Worm (Caenorhabditis elegans) whole organism, L1 larva: ENCODE data around the gene fbxa-206.

Source experiments
- F16B12.6 ChIP-seq: fragments of 150-350 bp; optimal IDR thresholded peaks from 2 replicates; lab custom pipeline; 2014; ENCODE audit warnings: missing biosample characterization, missing genetic modification characterization
- alr-1 ChIP-seq: fragments of 200-800 bp; sonication (Bioruptor generic); optimal IDR thresholded peaks from 2 replicates; lab custom pipeline; 2018; ENCODE audit warnings: borderline replicate concordance, mild to moderate bottlenecking, missing genetic modification characterization, missing compliant biosample characterization
- ceh-63 ChIP-seq: fragments of 200-800 bp; sonication (Bioruptor generic); optimal IDR thresholded peaks from 2 replicates; lab custom pipeline; 2018; ENCODE audit warnings: mild to moderate bottlenecking, missing genetic modification characterization, missing compliant biosample characterization
- ceh-82 ChIP-seq, 3 experiments: fragments of 150-350 bp in 1 of 3; sonication (generic microtip) in 2 of 3; optimal IDR thresholded peaks; 2 replicates each; lab custom pipeline; 2014 to 2017; ENCODE audit warnings: missing biosample characterization in 3 of 3, missing genetic modification characterization in 3 of 3
- ceh-88 ChIP-seq: fragments of 200-800 bp; sonication (Bioruptor generic); IDR thresholded peaks from 2 replicates; pipeline ENCODE4 v1.3.6; 2022; ENCODE audit warnings: missing genetic modification characterization, missing compliant biosample characterization
- ceh-90 ChIP-seq: sonication (generic microtip); optimal IDR thresholded peaks from 2 replicates; lab custom pipeline; 2016; ENCODE audit warnings: missing genetic modification characterization, missing compliant biosample characterization
- efl-3 ChIP-seq: fragments of 200-800 bp; sonication (Bioruptor generic); optimal IDR thresholded peaks from 2 replicates; lab custom pipeline; 2018; ENCODE audit warnings: mild to moderate bottlenecking, missing genetic modification characterization, missing compliant biosample characterization
- egl-13 ChIP-seq: sonication (generic microtip); optimal IDR thresholded peaks from 2 replicates; lab custom pipeline; 2016; ENCODE audit warnings: missing genotype, missing genetic modification reagents, missing genetic modification characterization, missing compliant biosample characterization
- egl-27 ChIP-seq, 2 experiments: fragments of 150-350 bp in 1 of 2; sonication (generic microtip); optimal IDR thresholded peaks; 3 replicates each; lab custom pipeline; 2017 to 2018; ENCODE audit warnings: missing biosample characterization in 2 of 2, missing genetic modification characterization in 2 of 2, missing genetic modification reagents in 2 of 2
- elt-2 ChIP-seq: sonication (generic microtip); optimal IDR thresholded peaks from 2 replicates; lab custom pipeline; 2016; ENCODE audit warnings: missing genetic modification characterization, mild to moderate bottlenecking, inconsistent platforms, missing compliant biosample characterization, missing genetic modification reagents
- elt-3 ChIP-seq, 6 experiments: fragments of 150-350 bp in 1 of 6; sonication (generic microtip); optimal IDR thresholded peaks; 2 replicates each; lab custom pipeline; 2017 to 2018; ENCODE audit warnings: missing biosample characterization in 6 of 6, missing genetic modification characterization in 6 of 6, inconsistent platforms in 1 of 6
- fkh-10 ChIP-seq: sonication (generic microtip); optimal IDR thresholded peaks from 2 replicates; lab custom pipeline; 2017; ENCODE audit warnings: missing biosample characterization, missing genetic modification reagents, missing genetic modification characterization
- fkh-8 ChIP-seq: sonication (generic microtip); optimal IDR thresholded peaks from 2 replicates; lab custom pipeline; 2016; ENCODE audit warnings: mild to moderate bottlenecking, missing genetic modification characterization, missing compliant biosample characterization
- grh-1 ChIP-seq: fragments of 200-800 bp; sonication (Bioruptor generic); IDR thresholded peaks from 2 replicates; pipeline ENCODE4 v1.3.6; 2022; ENCODE audit warnings: missing genetic modification reagents, missing genetic modification characterization, missing compliant biosample characterization
- lin-14 ChIP-seq: fragments of 200-800 bp; sonication (Bioruptor generic); optimal IDR thresholded peaks from 2 replicates; lab custom pipeline; 2018; ENCODE audit warnings: mild to moderate bottlenecking, missing genetic modification characterization, moderate library complexity, missing compliant biosample characterization
- lin-35 ChIP-seq, 2 experiments: fragments of 150-350 bp; optimal IDR thresholded peaks; 2 replicates each; lab custom pipeline; 2014; ENCODE audit warnings: missing biosample characterization in 2 of 2, missing genetic modification characterization in 2 of 2, missing genetic modification reagents in 2 of 2
- lin-39 ChIP-seq: fragments of 150-350 bp; optimal IDR thresholded peaks from 2 replicates; lab custom pipeline; 2014; ENCODE audit warnings: missing biosample characterization, missing genetic modification reagents, missing genetic modification characterization
- mab-9 ChIP-seq: fragments of 200-800 bp; sonication (Bioruptor generic); IDR thresholded peaks from 2 replicates; pipeline ENCODE4 v1.3.6; 2022; ENCODE audit warnings: missing genetic modification reagents, missing genetic modification characterization, missing compliant biosample characterization
- mef-2 ChIP-seq: fragments of 150-350 bp; optimal IDR thresholded peaks from 2 replicates; lab custom pipeline; 2014; ENCODE audit warnings: missing biosample characterization, missing genetic modification characterization
- mep-1 ChIP-seq: fragments of 150-350 bp; optimal IDR thresholded peaks from 2 replicates; lab custom pipeline; 2014; ENCODE audit warnings: missing biosample characterization, missing genetic modification characterization
- nhr-12 ChIP-seq: sonication (generic microtip); optimal IDR thresholded peaks from 2 replicates; lab custom pipeline; 2017; ENCODE audit warnings: missing biosample characterization, missing genetic modification characterization
- nhr-19 ChIP-seq: fragments of 200-800 bp; sonication (Bioruptor generic); conservative IDR thresholded peaks from 2 replicates; pipeline ENCODE4 v1.3.6; 2022; ENCODE audit warnings: missing genetic modification characterization, missing compliant biosample characterization
- nhr-20 ChIP-seq: sonication (generic microtip); optimal IDR thresholded peaks from 2 replicates; lab custom pipeline; 2016; ENCODE audit warnings: mild to moderate bottlenecking, missing genetic modification characterization, missing compliant biosample characterization
- nhr-76 ChIP-seq: sonication (generic microtip); optimal IDR thresholded peaks from 2 replicates; lab custom pipeline; 2017; ENCODE audit warnings: missing biosample characterization, missing genetic modification characterization
- nhr-84 ChIP-seq: sonication (generic microtip); optimal IDR thresholded peaks from 2 replicates; lab custom pipeline; 2017; ENCODE audit warnings: missing biosample characterization, missing genetic modification characterization
- pag-3 ChIP-seq: sonication (generic microtip); optimal IDR thresholded peaks from 2 replicates; lab custom pipeline; 2017; ENCODE audit warnings: missing genetic modification characterization, mild to moderate bottlenecking, missing compliant biosample characterization, antibody characterized with exemption, borderline replicate concordance; ENCODE audit not compliant: insufficient read depth
- pax-3 ChIP-seq: fragments of 200-800 bp; sonication (Bioruptor generic); optimal IDR thresholded peaks from 2 replicates; lab custom pipeline; 2018; ENCODE audit warnings: mild to moderate bottlenecking, missing genetic modification characterization, moderate library complexity, missing compliant biosample characterization
- rnt-1 ChIP-seq: sonication (generic microtip); optimal IDR thresholded peaks from 2 replicates; lab custom pipeline; 2016; ENCODE audit warnings: mild to moderate bottlenecking, missing genetic modification characterization, moderate library complexity, missing compliant biosample characterization
- skn-1 ChIP-seq: fragments of 150-350 bp; optimal IDR thresholded peaks from 2 replicates; lab custom pipeline; 2014; ENCODE audit warnings: missing biosample characterization, missing genetic modification characterization
- swsn-7 ChIP-seq: sonication (generic microtip); optimal IDR thresholded peaks from 2 replicates; lab custom pipeline; 2016; ENCODE audit warnings: missing genetic modification characterization, missing compliant biosample characterization
- tbx-2 ChIP-seq: sonication (generic microtip); optimal IDR thresholded peaks from 2 replicates; lab custom pipeline; 2016; ENCODE audit warnings: missing genetic modification characterization, missing compliant biosample characterization
- tlp-1 ChIP-seq: fragments of 150-350 bp; optimal IDR thresholded peaks from 2 replicates; lab custom pipeline; 2014; ENCODE audit warnings: missing biosample characterization, missing genetic modification characterization
- unc-130 ChIP-seq: fragments of 150-350 bp; optimal IDR thresholded peaks from 2 replicates; lab custom pipeline; 2017; ENCODE audit warnings: missing biosample characterization, missing genetic modification characterization, inconsistent platforms
- unc-30 ChIP-seq: sonication (generic microtip); optimal IDR thresholded peaks from 2 replicates; lab custom pipeline; 2017; ENCODE audit warnings: missing biosample characterization, missing genetic modification characterization
- unc-86 ChIP-seq: sonication (generic microtip); optimal IDR thresholded peaks from 2 replicates; lab custom pipeline; 2016; ENCODE audit warnings: missing genetic modification characterization, missing compliant biosample characterization
- zag-1 ChIP-seq: fragments of 150-350 bp; optimal IDR thresholded peaks from 2 replicates; lab custom pipeline; 2014; ENCODE audit warnings: missing biosample characterization, missing genetic modification characterization
- zip-4 ChIP-seq: fragments of 200-800 bp; sonication (Bioruptor generic); optimal IDR thresholded peaks from 2 replicates; lab custom pipeline; 2018; ENCODE audit warnings: mild to moderate bottlenecking, missing genetic modification characterization, moderate library complexity, missing compliant biosample characterization
- ztf-11 ChIP-seq, 2 experiments: sonication (generic microtip); optimal IDR thresholded peaks; 2 replicates each; lab custom pipeline; 2016 to 2017; ENCODE audit warnings: missing genetic modification characterization in 2 of 2, missing biosample characterization in 1 of 2, missing compliant biosample characterization in 1 of 2

Gene fbxa-206

DNA sequence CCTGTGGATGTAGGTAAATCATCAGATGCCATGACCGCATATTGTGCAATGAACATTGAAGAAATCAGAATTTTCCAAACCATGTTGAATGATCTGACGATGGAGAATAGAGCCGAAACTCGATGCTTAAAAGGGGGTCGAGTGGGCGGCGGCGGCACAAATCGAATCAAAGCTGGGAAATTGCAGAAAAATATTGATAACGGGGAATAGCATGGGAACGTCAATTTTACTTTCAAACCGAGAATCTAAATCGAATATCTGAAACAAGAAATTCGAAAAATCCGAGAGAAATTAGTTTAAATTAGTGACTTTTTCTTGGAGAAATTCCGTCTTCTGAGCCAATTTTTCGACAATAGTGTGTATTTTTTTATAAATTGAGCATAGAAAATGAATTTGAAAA is 2.2 kb downstream of the fbxa-206 start, which contains the start of gene F09C6.10:
Gene F09C6.10, minus strand, starts transcription at position 101 of the 400 bp plus-strand sequence.
- TF ChIP-seq lin-39 (no peak), alr-1 (tag; lab: Kevin White, UChicago) (no peak), unc-30 (tag; lab: Kevin White, UChicago) (no peak), egl-27 (tag; optimal IDR thresholded peaks at IDR 0.05; lab: Kevin White, UChicago) (no peak), tlp-1 (no peak), ceh-88 (no peak), efl-3 (no peak), ztf-11 (tag; optimal IDR thresholded peaks at IDR 0.05; lab: Kevin White, UChicago) (no peak), mep-1 (tag; lab: Kevin White, UChicago) (no peak), elt-3 (tag; optimal IDR thresholded peaks at IDR 0.05; lab: Kevin White, UChicago) (no peak), fkh-10 (GFP tag; lab: Kevin White, UChicago) (no peak), swsn-7 (tag; lab: Kevin White, UChicago) (no peak)

- TF ChIP-seq fkh-8 (tag; lab: Kevin White, UChicago) (no peak), nhr-19 (no peak), pax-3 (no peak), grh-1 (GFP tag; lab: Robert Waterston, UW) (no peak), tbx-2 (no peak)
- TF ChIP-seq, all 84 proteins: peak for 0
These were observed 6.3 kb downstream of the fbxa-206 start, which contains the start of gene nhr-116 for ce11 chrV:16911934-16912333. nhr-116 (plus strand) TSS chrV:16912234.

- TF ChIP-seq F16B12.6 (tag; lab: Kevin White, UChicago): no peak
- TF ChIP-seq mef-2 (tag; lab: Kevin White, UChicago): no peak
- TF ChIP-seq tlp-1: no peak
- no peak for TF ChIP-seq mab-9
- TF ChIP-seq elt-2 (tag; lab: Kevin White, UChicago): no peak
- no peak for TF ChIP-seq unc-86 (tag; lab: Kevin White, UChicago)
- no peak for TF ChIP-seq skn-1
- no peak for TF ChIP-seq ceh-90 (tag; lab: Kevin White, UChicago)
- TF ChIP-seq ceh-63 (GFP tag; lab: Kevin White, UChicago): no peak
- no peak for TF ChIP-seq zip-4 (GFP tag; lab: Kevin White, UChicago)
- TF ChIP-seq lin-14 (GFP tag; lab: Kevin White, UChicago): no peak
- no peak for TF ChIP-seq pag-3 (tag; lab: Kevin White, UChicago)
- no peak for TF ChIP-seq nhr-76 (tag; lab: Kevin White, UChicago)
- no peak for TF ChIP-seq rnt-1 (tag; lab: Kevin White, UChicago)
- TF ChIP-seq egl-13 (tag; lab: Kevin White, UChicago): no peak
These were observed 7.0 kb downstream of the fbxa-206 start for ce11 chrV:16911294-16911693.

DNA sequence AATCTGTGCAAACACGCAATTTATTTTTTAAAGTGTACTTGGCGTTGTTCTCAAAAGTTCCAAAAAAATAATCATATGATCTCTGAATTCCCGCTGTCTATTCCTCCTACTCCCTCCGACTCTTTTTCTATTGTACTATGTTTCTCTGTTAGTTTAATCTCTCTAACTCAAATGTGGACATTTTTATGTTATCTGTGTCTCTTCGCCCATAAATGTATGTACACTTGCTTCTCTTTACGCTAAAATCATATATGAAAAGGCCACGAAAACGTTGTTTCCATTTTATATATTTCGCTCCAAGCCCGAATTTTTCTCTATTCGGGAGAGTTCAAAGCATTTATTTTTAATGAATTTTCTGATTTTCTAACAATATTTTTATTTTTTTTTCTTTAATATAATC is 7.4 kb downstream of the fbxa-206 start:
- TF ChIP-seq nhr-84 (tag; lab: Kevin White, UChicago) (no peak), nhr-12 (tag; lab: Kevin White, UChicago) (no peak), unc-130 (tag; lab: Kevin White, UChicago) (no peak), fkh-8 (tag; lab: Kevin White, UChicago) (peak; percentile 3), elt-2 (tag; lab: Kevin White, UChicago) (peak; percentile 56), lin-35 (GFP tag; optimal IDR thresholded peaks at IDR 0.05; lab: Kevin White, UChicago) (peak in 1 of 2 experiments; percentile 48), fkh-10 (GFP tag; lab: Kevin White, UChicago) (no peak), skn-1 (peak; percentile 18), pax-3 (no peak), mep-1 (tag; lab: Kevin White, UChicago) (peak; percentile 19), nhr-76 (tag; lab: Kevin White, UChicago) (no peak), nhr-20 (peak; percentile 8), lin-14 (GFP tag; lab: Kevin White, UChicago) (peak; percentile 55), ceh-82 (tag; optimal IDR thresholded peaks at IDR 0.05; lab: Kevin White, UChicago) (no peak), zag-1 (tag; lab: Kevin White, UChicago) (no peak)
